Fruit fly (Drosophila melanogaster) whole organism, prepupa: ENCODE measurements around the gene TP53INP.

ENCODE experiments used
- CG10631 ChIP-seq: fragments of 200-800 bp; sonication (Bioruptor generic); optimal IDR thresholded peaks from 2 replicates; lab custom pipeline; 2016; ENCODE audit warnings: missing biosample characterization, missing genetic modification characterization
- CG10669 ChIP-seq: fragments of 200-800 bp; sonication (Bioruptor generic); optimal IDR thresholded peaks from 3 replicates; lab custom pipeline; 2018; ENCODE audit warnings: missing biosample characterization, mild to moderate bottlenecking, missing genetic modification characterization, moderate library complexity
- CG11294 ChIP-seq: fragments of 200-800 bp; sonication (Bioruptor generic); IDR thresholded peaks from 2 replicates; pipeline ENCODE4 v1.3.6; 2022; ENCODE audit warnings: missing biosample characterization, missing genetic modification characterization
- CG11762 ChIP-seq: fragments of 200-800 bp; sonication (Bioruptor generic); optimal IDR thresholded peaks from 3 replicates; lab custom pipeline; 2016; ENCODE audit warnings: missing biosample characterization, missing genetic modification characterization; ENCODE audit not compliant: insufficient read depth
- CG11902 ChIP-seq: fragments of 200-800 bp; sonication (Bioruptor generic); optimal IDR thresholded peaks from 3 replicates; lab custom pipeline; 2016; ENCODE audit warnings: missing biosample characterization, missing genetic modification characterization
- CG15336 ChIP-seq: fragments of 200-800 bp; sonication (Bioruptor generic); IDR thresholded peaks from 2 replicates; pipeline ENCODE4 v1.3.6; 2022; ENCODE audit warnings: missing biosample characterization, missing genetic modification characterization
- CG1621 ChIP-seq: fragments of 200-800 bp; sonication (Bioruptor generic); optimal IDR thresholded peaks from 3 replicates; lab custom pipeline; 2018; ENCODE audit warnings: missing biosample characterization, mild to moderate bottlenecking, missing genetic modification characterization
- CG16779 ChIP-seq: fragments of 200-800 bp; sonication (Bioruptor generic); optimal IDR thresholded peaks from 3 replicates; lab custom pipeline; 2017; ENCODE audit warnings: missing biosample characterization, mild to moderate bottlenecking, missing genetic modification characterization
- CG31627 ChIP-seq: fragments of 200-800 bp; sonication (Bioruptor generic); optimal IDR thresholded peaks from 3 replicates; lab custom pipeline; 2016; ENCODE audit warnings: missing biosample characterization, missing genetic modification characterization
- CG34406 ChIP-seq: fragments of 200-800 bp; sonication (Bioruptor generic); optimal IDR thresholded peaks from 3 replicates; lab custom pipeline; 2016; ENCODE audit warnings: missing biosample characterization, missing genetic modification characterization
- CG3919 ChIP-seq: fragments of 200-800 bp; sonication (Bioruptor generic); optimal IDR thresholded peaks from 3 replicates; lab custom pipeline; 2016; ENCODE audit warnings: missing biosample characterization, missing genetic modification characterization
- CG4318 ChIP-seq: fragments of 200-800 bp; sonication (Bioruptor generic); optimal IDR thresholded peaks from 3 replicates; lab custom pipeline; 2017; ENCODE audit warnings: missing biosample characterization, mild to moderate bottlenecking, missing genetic modification characterization
- CG6163 ChIP-seq: fragments of 200-800 bp; sonication (Bioruptor generic); IDR thresholded peaks from 3 replicates; pipeline ENCODE4 v1.3.6; 2022; ENCODE audit warnings: missing biosample characterization, missing genetic modification characterization
- CG6276 ChIP-seq: fragments of 200-800 bp; sonication (Bioruptor generic); optimal IDR thresholded peaks from 2 replicates; lab custom pipeline; 2017; ENCODE audit warnings: missing biosample characterization, mild to moderate bottlenecking, missing genetic modification characterization
- CG6792 ChIP-seq: fragments of 200-800 bp; sonication (Bioruptor generic); optimal IDR thresholded peaks from 3 replicates; lab custom pipeline; 2016; ENCODE audit warnings: missing biosample characterization, missing genetic modification characterization
- CG6808 ChIP-seq: fragments of 200-800 bp; sonication (Bioruptor generic); optimal IDR thresholded peaks from 3 replicates; lab custom pipeline; 2017; ENCODE audit warnings: missing biosample characterization, missing genetic modification characterization, mild to moderate bottlenecking, moderate library complexity, missing genetic modification reagents
- CG6854 ChIP-seq: fragments of 200-800 bp; sonication (Bioruptor generic); optimal IDR thresholded peaks from 2 replicates; lab custom pipeline; 2017; ENCODE audit warnings: missing biosample characterization, mild to moderate bottlenecking, missing genetic modification characterization
- CG7368 ChIP-seq: fragments of 200-800 bp; sonication (Bioruptor generic); optimal IDR thresholded peaks from 3 replicates; lab custom pipeline; 2016; ENCODE audit warnings: missing biosample characterization, missing genetic modification characterization
- CG8319 ChIP-seq: fragments of 200-800 bp; sonication (Bioruptor generic); optimal IDR thresholded peaks from 3 replicates; lab custom pipeline; 2016; ENCODE audit warnings: missing biosample characterization, missing genetic modification characterization
- CG8632 ChIP-seq: fragments of 200-800 bp; sonication (Bioruptor generic); optimal IDR thresholded peaks from 3 replicates; lab custom pipeline; 2016; ENCODE audit warnings: missing biosample characterization, missing genetic modification characterization
- CG9139 ChIP-seq: fragments of 200-800 bp; sonication (Bioruptor generic); optimal IDR thresholded peaks from 3 replicates; lab custom pipeline; 2017; ENCODE audit warnings: missing biosample characterization, mild to moderate bottlenecking, missing genetic modification characterization
- Eip75B ChIP-seq: fragments of 200-800 bp; sonication (Bioruptor generic); optimal IDR thresholded peaks from 3 replicates; lab custom pipeline; 2016; ENCODE audit warnings: missing biosample characterization, missing genetic modification characterization
- Eip78C ChIP-seq: fragments of 200-800 bp; sonication (Bioruptor generic); peaks from one replicate; lab custom pipeline; 2016; ENCODE audit warnings: missing biosample characterization, missing genetic modification characterization
- Eip93F ChIP-seq: fragments of 200-800 bp; sonication (Bioruptor generic); optimal IDR thresholded peaks from 2 replicates; lab custom pipeline; 2016; ENCODE audit warnings: missing biosample characterization, mild to moderate bottlenecking, missing genetic modification characterization
- Ets21C ChIP-seq: fragments of 200-800 bp; sonication (Bioruptor generic); optimal IDR thresholded peaks from 3 replicates; lab custom pipeline; 2016; ENCODE audit warnings: missing biosample characterization, missing genetic modification characterization
- Ets96B ChIP-seq: fragments of 200-800 bp; optimal IDR thresholded peaks from 2 replicates; lab custom pipeline; 2019; ENCODE audit warnings: missing biosample characterization, mild to moderate bottlenecking, missing genetic modification characterization, moderate library complexity
- Gug ChIP-seq: fragments of 200-800 bp; sonication (Bioruptor generic); IDR thresholded peaks from 2 replicates; pipeline ENCODE4 v1.3.6; 2022; ENCODE audit warnings: missing biosample characterization, missing genetic modification characterization
- Hr38 ChIP-seq: sonication (Bioruptor generic); optimal IDR thresholded peaks from 2 replicates; lab custom pipeline; 2016; ENCODE audit warnings: missing biosample characterization, missing genetic modification characterization
- Hr39 ChIP-seq: fragments of 200-800 bp; sonication (Bioruptor generic); optimal IDR thresholded peaks from 2 replicates; lab custom pipeline; 2016; ENCODE audit warnings: missing biosample characterization, missing genetic modification characterization
- Lpt ChIP-seq: fragments of 200-800 bp; sonication (Bioruptor generic); optimal IDR thresholded peaks from 3 replicates; lab custom pipeline; 2016; ENCODE audit warnings: missing biosample characterization, missing genetic modification characterization
- Met ChIP-seq: fragments of 200-800 bp; sonication (Bioruptor generic); optimal IDR thresholded peaks from 3 replicates; lab custom pipeline; 2016; ENCODE audit warnings: missing biosample characterization, missing genetic modification characterization
- Smox ChIP-seq: fragments of 200-800 bp; sonication (Bioruptor generic); optimal IDR thresholded peaks from 3 replicates; lab custom pipeline; 2016; ENCODE audit warnings: missing biosample characterization, missing genetic modification characterization
- Sox14 ChIP-seq: fragments of 200-800 bp; sonication (Bioruptor generic); optimal IDR thresholded peaks from 3 replicates; lab custom pipeline; 2016; ENCODE audit warnings: missing biosample characterization, missing genetic modification characterization
- achi ChIP-seq: fragments of 200-800 bp; sonication (Bioruptor generic); optimal IDR thresholded peaks from 3 replicates; lab custom pipeline; 2016; ENCODE audit warnings: missing biosample characterization, missing genetic modification characterization
- acj6 ChIP-seq: fragments of 200-800 bp; sonication (Bioruptor generic); optimal IDR thresholded peaks from 3 replicates; lab custom pipeline; 2016; ENCODE audit warnings: missing biosample characterization, missing genetic modification characterization
- dac ChIP-seq: fragments of 200-800 bp; sonication (Bioruptor generic); optimal IDR thresholded peaks from 2 replicates; lab custom pipeline; 2017; ENCODE audit warnings: missing biosample characterization, mild to moderate bottlenecking, missing genetic modification characterization
- esn ChIP-seq: fragments of 200-800 bp; sonication (Bioruptor generic); optimal IDR thresholded peaks from 2 replicates; lab custom pipeline; 2016; ENCODE audit warnings: missing biosample characterization, mild to moderate bottlenecking, missing genetic modification characterization, moderate library complexity
- fd59A ChIP-seq: fragments of 200-800 bp; sonication (Bioruptor generic); optimal IDR thresholded peaks from 2 replicates; lab custom pipeline; 2017; ENCODE audit warnings: missing biosample characterization, mild to moderate bottlenecking, missing genetic modification characterization, missing genetic modification reagents
- fd85E ChIP-seq: fragments of 200-800 bp; sonication (Bioruptor generic); optimal IDR thresholded peaks from 3 replicates; lab custom pipeline; 2016; ENCODE audit warnings: missing biosample characterization, missing genetic modification characterization
- fkh ChIP-seq: fragments of 200-800 bp; sonication (Bioruptor generic); optimal IDR thresholded peaks from 3 replicates; lab custom pipeline; 2017; ENCODE audit warnings: missing biosample characterization, mild to moderate bottlenecking, missing genetic modification characterization, moderate library complexity
- lz ChIP-seq: fragments of 200-800 bp; sonication (Bioruptor generic); optimal IDR thresholded peaks from 3 replicates; lab custom pipeline; 2016; ENCODE audit warnings: missing biosample characterization, missing genetic modification characterization
- net ChIP-seq: fragments of 200-800 bp; sonication (Bioruptor generic); optimal IDR thresholded peaks from 3 replicates; lab custom pipeline; 2016; ENCODE audit warnings: missing biosample characterization, missing genetic modification characterization
- pdm3 ChIP-seq: fragments of 200-800 bp; sonication (Bioruptor generic); optimal IDR thresholded peaks from 3 replicates; lab custom pipeline; 2016; ENCODE audit warnings: missing biosample characterization, missing genetic modification characterization
- salr ChIP-seq, 2 experiments: fragments of 200-800 bp; sonication (Bioruptor generic); optimal IDR thresholded peaks; 3 replicates each; lab custom pipeline; 2016 to 2018; ENCODE audit warnings: missing biosample characterization in 2 of 2, missing genetic modification characterization in 2 of 2, mild to moderate bottlenecking in 1 of 2
- spab ChIP-seq: fragments of 200-800 bp; sonication (Bioruptor generic); optimal IDR thresholded peaks from 2 replicates; lab custom pipeline; 2017; ENCODE audit warnings: missing biosample characterization, mild to moderate bottlenecking, missing genetic modification characterization, missing genetic modification reagents
- ss ChIP-seq, 2 experiments: fragments of 200-800 bp; sonication (Bioruptor generic); optimal IDR thresholded peaks; 2 replicates in 1 of 2; 3 replicates in 1 of 2; lab custom pipeline; 2017 to 2018; ENCODE audit warnings: mild to moderate bottlenecking in 2 of 2, missing biosample characterization in 2 of 2, missing genetic modification characterization in 2 of 2, moderate library complexity in 1 of 2
- svp ChIP-seq: fragments of 200-800 bp; sonication (Bioruptor generic); peaks from one replicate; lab custom pipeline; 2016; ENCODE audit warnings: missing biosample characterization, missing genetic modification characterization
- topi ChIP-seq: fragments of 200-800 bp; sonication (Bioruptor generic); optimal IDR thresholded peaks from 3 replicates; lab custom pipeline; 2016; ENCODE audit warnings: missing biosample characterization, missing genetic modification characterization
- vri ChIP-seq: fragments of 200-800 bp; sonication (Bioruptor generic); optimal IDR thresholded peaks from 3 replicates; lab custom pipeline; 2016; ENCODE audit warnings: missing biosample characterization, mild to moderate bottlenecking, missing genetic modification characterization

TP53INP gene

dm6 chr3L:4393642-4394041, 13.1 kb upstream of the TP53INP start (continued):
- TF ChIP-seq fd59A (GFP tag; lab: Kevin White, UChicago) (no peak), CG6792 (GFP tag; lab: Kevin White, UChicago) (no peak), Eip75B (no peak), acj6 (GFP tag; lab: Kevin White, UChicago) (no peak), salr (GFP tag; optimal IDR thresholded peaks at IDR 0.05; lab: Kevin White, UChicago) (peak in 1 of 2 experiments; percentile 21)

dm6 chr3L:4395501-4396073, 11.2 kb upstream of the TP53INP start:
- TF ChIP-seq CG9139 (GFP tag; lab: Kevin White, UChicago) (no peak), svp (peak; percentile 91), Met (GFP tag; lab: Kevin White, UChicago) (peak; percentile 56), acj6 (GFP tag; lab: Kevin White, UChicago) (peak; percentile 37), CG34406 (GFP tag; lab: Kevin White, UChicago) (peak; percentile 51), CG11762 (GFP tag; lab: Kevin White, UChicago) (peak; percentile 10), CG6163 (GFP tag; lab: Robert Waterston, UW) (no peak), CG1621 (tag; lab: Kevin White, UChicago) (no peak), CG31627 (GFP tag; lab: Kevin White, UChicago) (peak; percentile 44), Sox14 (GFP tag; lab: Kevin White, UChicago) (peak; percentile 43), fd59A (GFP tag; lab: Kevin White, UChicago) (peak; percentile 11), salr (GFP tag; optimal IDR thresholded peaks at IDR 0.05; lab: Kevin White, UChicago) (peak in 1 of 2 experiments; percentile 67), Hr38 (GFP tag; lab: Kevin White, UChicago) (no peak), Ets21C (GFP tag; lab: Kevin White, UChicago) (peak; percentile 11), Ets96B (tag; lab: Kevin White, UChicago) (peak; percentile 29), CG6276 (GFP tag; lab: Kevin White, UChicago) (peak; percentile 57), Lpt (GFP tag; lab: Kevin White, UChicago) (no peak), lz (GFP tag; lab: Kevin White, UChicago) (peak; percentile 47), CG3919 (GFP tag; lab: Kevin White, UChicago) (peak; percentile 53), Hr39 (GFP tag; lab: Kevin White, UChicago) (peak; percentile 45), fkh (no peak), CG8632 (GFP tag; lab: Kevin White, UChicago) (peak; percentile 43), CG11902 (GFP tag; lab: Kevin White, UChicago) (peak; percentile 35), spab (GFP tag; lab: Kevin White, UChicago) (peak; percentile 8), fd85E (GFP tag; lab: Kevin White, UChicago) (no peak), topi (GFP tag; lab: Kevin White, UChicago) (peak; percentile 56), Gug (GFP tag; lab: Robert Waterston, UW) (no peak), Smox (GFP tag; lab: Kevin White, UChicago) (peak; percentile 65), CG10631 (GFP tag; lab: Kevin White, UChicago) (peak; percentile 30), achi (GFP tag; lab: Kevin White, UChicago) (peak; percentile 52), CG10669 (GFP tag; lab: Kevin White, UChicago) (peak; percentile 8), CG6854 (GFP tag; lab: Kevin White, UChicago) (no peak), ss (GFP tag; optimal IDR thresholded peaks at IDR 0.05; lab: Kevin White, UChicago) (peak in 1 of 2 experiments; percentile 35), Eip93F (GFP tag; lab: Kevin White, UChicago) (no peak), pdm3 (GFP tag; lab: Kevin White, UChicago) (peak; percentile 61), esn (GFP tag; lab: Kevin White, UChicago) (peak; percentile 73), dac (no peak), CG6808 (GFP tag; lab: Kevin White, UChicago) (peak; percentile 39), CG4318 (peak; percentile 66), vri (GFP tag; lab: Kevin White, UChicago) (no peak), Eip78C (GFP tag; lab: Kevin White, UChicago) (peak; percentile 91), net (GFP tag; lab: Kevin White, UChicago) (peak; percentile 59), CG16779 (tag; lab: Kevin White, UChicago) (no peak), CG15336 (GFP tag; lab: Robert Waterston, UW) (no peak), CG11294 (GFP tag; lab: Robert Waterston, UW) (no peak), CG7368 (GFP tag; lab: Kevin White, UChicago) (no peak), Eip75B (peak; percentile 15), CG8319 (no peak)
